Fruit fly (Drosophila melanogaster) whole organism, pupa: Measurements from ENCODE around the gene mts.
A peak's percentile ranks its signal among the peaks of the same experiment; 100 is the strongest.

Experiments used
- CG10348 ChIP-seq: fragments of 200-800 bp; sonication (Bioruptor generic); IDR thresholded peaks from 2 replicates; pipeline ENCODE4 v1.3.6; 2022; ENCODE audit warnings: missing biosample characterization, missing genetic modification characterization
- CG12605 ChIP-seq: fragments of 200-800 bp; sonication (Bioruptor generic); IDR thresholded peaks from 2 replicates; pipeline ENCODE4 v1.3.6; 2022; ENCODE audit warnings: missing biosample characterization, missing genetic modification characterization
- CG13204 ChIP-seq: fragments of 200-800 bp; sonication (Bioruptor generic); optimal IDR thresholded peaks from 2 replicates; lab custom pipeline; 2018; ENCODE audit warnings: missing biosample characterization, mild to moderate bottlenecking, missing genetic modification characterization, moderate library complexity
- CG14655 ChIP-seq: fragments of 200-800 bp; sonication (Bioruptor generic); optimal IDR thresholded peaks from 3 replicates; lab custom pipeline; 2017; ENCODE audit warnings: mild to moderate bottlenecking, missing biosample characterization, missing genetic modification reagents, missing genetic modification characterization
- CG8159 ChIP-seq: fragments of 200-800 bp; sonication (Bioruptor generic); optimal IDR thresholded peaks from 3 replicates; lab custom pipeline; 2018; ENCODE audit warnings: missing biosample characterization, mild to moderate bottlenecking, missing genetic modification characterization, moderate library complexity
- CG8301 ChIP-seq: fragments of 200-800 bp; sonication (Bioruptor generic); optimal IDR thresholded peaks from 2 replicates; lab custom pipeline; 2018; ENCODE audit warnings: missing biosample characterization, mild to moderate bottlenecking, missing genetic modification characterization
- EcR ChIP-seq: fragments of 200-800 bp; sonication (Bioruptor generic); optimal IDR thresholded peaks from 3 replicates; lab custom pipeline; 2019; ENCODE audit warnings: missing biosample characterization, missing genetic modification characterization, mild to moderate bottlenecking, moderate library complexity, missing genetic modification reagents
- Ets98B ChIP-seq: fragments of 200-800 bp; sonication (Bioruptor generic); IDR thresholded peaks from 2 replicates; pipeline ENCODE4 v1.3.6; 2022; ENCODE audit warnings: missing biosample characterization, missing genetic modification characterization
- Pif1A ChIP-seq: fragments of 200-800 bp; sonication (Bioruptor generic); optimal IDR thresholded peaks from 3 replicates; lab custom pipeline; 2016; ENCODE audit warnings: missing biosample characterization, missing genetic modification characterization
- Pif1B ChIP-seq: fragments of 200-800 bp; sonication (Bioruptor generic); optimal IDR thresholded peaks from 3 replicates; lab custom pipeline; 2016; ENCODE audit warnings: missing biosample characterization, missing genetic modification characterization
- gl ChIP-seq: fragments of 200-800 bp; sonication (Bioruptor generic); optimal IDR thresholded peaks from 2 replicates; lab custom pipeline; 2018; ENCODE audit warnings: missing biosample characterization, mild to moderate bottlenecking, missing genetic modification characterization
- rn ChIP-seq: fragments of 200-800 bp; sonication (Bioruptor generic); IDR thresholded peaks from 2 replicates; pipeline ENCODE4 v1.3.6; 2022; ENCODE audit warnings: missing biosample characterization, missing genetic modification characterization

- no peak for TF ChIP-seq CG10348
- TF ChIP-seq CG8159 (tag; lab: Kevin White, UChicago), result no peak
- peak; percentile 37; the same call in 1 of the 2 replicates for TF ChIP-seq Ets98B
- no peak for TF ChIP-seq CG13204 (GFP tag; lab: Kevin White, UChicago)
- TF ChIP-seq gl (tag; lab: Kevin White, UChicago), result no peak
- TF ChIP-seq CG14655 (GFP tag; lab: Kevin White, UChicago), result no peak
- TF ChIP-seq CG8301 (tag; lab: Kevin White, UChicago), result no peak
- no peak for TF ChIP-seq EcR (GFP tag; lab: Kevin White, UChicago)
- TF ChIP-seq rn (GFP tag; lab: Robert Waterston, UW), result no peak
- TF ChIP-seq Pif1A (GFP tag; lab: Kevin White, UChicago), result no peak
- no peak for TF ChIP-seq CG12605 (GFP tag; lab: Robert Waterston, UW)
- no peak for TF ChIP-seq Pif1B
These were observed 45.2 kb downstream of the mts start for dm6 chr2L:7872680-7873079.
